Worm (Caenorhabditis elegans): ENCODE measurements around the gene rap-2.

ce11 chrV:15094749-15095148, 30.9 kb upstream of the rap-2 start, which contains the start of gene srx-78:
- TF ChIP-seq elt-2 (tag; optimal IDR thresholded peaks at IDR 0.05) (no peak), pqm-1 (tag; optimal IDR thresholded peaks at IDR 0.05) (no peak)
